Worm (Caenorhabditis elegans): ENCODE measurements around the gene C08F8.2.

- TF ChIP-seq zfh-2 (GFP tag; conservative IDR thresholded peaks at IDR 0.05) (no peak), madf-10 (tag; optimal IDR thresholded peaks at IDR 0.05) (no peak), pha-4 (tag; optimal IDR thresholded peaks at IDR 0.05) (no peak), mcd-1 (GFP tag; IDR thresholded peaks at IDR 0.05) (no peak), let-607 (tag; optimal IDR thresholded peaks at IDR 0.05) (no peak), nfya-1 (tag; optimal IDR thresholded peaks at IDR 0.05; ENCODE audit: borderline replicate concordance, insufficient read depth) (no peak), let-526 (GFP tag; IDR thresholded peaks at IDR 0.05) (no peak), F55B11.4 (tag; optimal IDR thresholded peaks at IDR 0.05; ENCODE audit: borderline replicate concordance, insufficient read depth) (no peak), dox-1 (GFP tag; IDR thresholded peaks at IDR 0.05) (no peak), hsf-1 (GFP tag; IDR thresholded peaks at IDR 0.05) (0 out of 2 replicates have a peak, but pooled peaks have one; percentile 62), Y53F4B.3 (GFP tag; IDR thresholded peaks at IDR 0.05) (no peak), Y79H2A.3 (GFP tag; conservative IDR thresholded peaks at IDR 0.05) (no peak), madf-8 (GFP tag; conservative IDR thresholded peaks at IDR 0.05) (no peak)
These were observed 5.7 kb downstream of the C08F8.2 start for ce11 chrIV:11156526-11156925.
